Worm (Caenorhabditis elegans): Measurements from ENCODE around the gene 2L52.1.

2L52.1 gene

DNA sequence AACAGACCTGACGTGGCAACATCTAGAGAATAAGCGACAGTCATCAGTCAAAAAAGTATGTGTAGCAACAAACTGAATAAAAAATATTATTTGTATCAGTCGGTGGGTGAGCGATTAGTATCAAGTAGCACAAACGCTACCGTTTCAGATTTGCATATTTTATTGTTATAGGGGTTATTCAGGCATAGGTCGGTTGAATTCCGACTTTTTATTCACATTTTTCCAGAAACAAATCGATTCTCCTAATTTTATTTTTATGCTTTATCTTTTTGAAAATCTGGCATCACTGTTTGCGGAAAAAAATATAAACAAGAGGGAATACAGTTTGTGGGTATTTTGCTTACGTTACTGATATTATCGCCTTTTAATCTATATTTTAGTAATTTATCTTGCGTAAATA, 10.1 kb downstream of the 2L52.1 start, which contains the start of gene best-4:
TSS of gene best-4 (minus strand) at position 101 of the 400 bp plus-strand sequence.
- TF ChIP-seq C06A6.2 (GFP tag; conservative IDR thresholded peaks at IDR 0.05), result no peak
- TF ChIP-seq F22D6.2 (tag; optimal IDR thresholded peaks at IDR 0.05), result no peak
- TF ChIP-seq snpc-1.1 (tag; optimal IDR thresholded peaks at IDR 0.05; ENCODE audit: insufficient read depth), result no peak
- no peak for TF ChIP-seq F23B12.7 (tag; optimal IDR thresholded peaks at IDR 0.05; ENCODE audit: insufficient read depth)
- TF ChIP-seq efl-1 (GFP tag; optimal IDR thresholded peaks at IDR 0.05), result no peak
- TF ChIP-seq unc-62 (GFP tag; optimal IDR thresholded peaks at IDR 0.05), result no peak
- no peak for TF ChIP-seq T07F8.4 (tag; optimal IDR thresholded peaks at IDR 0.05)
- no peak for TF ChIP-seq mel-28 (tag; optimal IDR thresholded peaks at IDR 0.05; ENCODE audit: borderline replicate concordance)
- TF ChIP-seq Y53F4B.3 (GFP tag; IDR thresholded peaks at IDR 0.05), result no peak

DNA sequence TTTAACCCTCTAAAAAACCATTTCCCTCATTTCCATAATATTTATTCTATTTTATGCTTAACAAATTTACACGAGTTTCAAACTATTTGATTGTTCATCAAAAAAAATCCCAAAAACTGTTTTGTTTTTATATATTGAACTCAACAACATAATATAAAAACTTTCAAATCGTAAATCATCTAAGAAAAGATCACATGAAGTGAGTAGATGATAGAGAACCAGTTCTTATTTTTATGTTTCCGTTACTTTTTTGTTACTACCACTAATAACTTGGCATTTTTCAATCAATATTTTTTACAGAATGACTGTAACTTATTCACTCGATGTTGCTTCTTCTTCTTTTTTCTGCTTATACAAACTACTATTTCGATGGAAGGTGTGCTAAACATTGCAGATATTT, 11.0 kb downstream of the 2L52.1 start, which contains the start of gene best-3:
TSS of gene best-3 (plus strand) at position 301 of the 400 bp plus-strand sequence.
- TF ChIP-seq mel-28 (tag; optimal IDR thresholded peaks at IDR 0.05; ENCODE audit: borderline replicate concordance), result no peak
- TF ChIP-seq nhr-120 (GFP tag; IDR thresholded peaks at IDR 0.05), result no peak
- no peak for TF ChIP-seq nhr-80 (tag; optimal IDR thresholded peaks at IDR 0.05)
- TF ChIP-seq B0336.3 (GFP tag; IDR thresholded peaks at IDR 0.05), result no peak
- no peak for TF ChIP-seq K12H6.12 (tag; optimal IDR thresholded peaks at IDR 0.05)
- no peak for TF ChIP-seq lsy-27 (tag; optimal IDR thresholded peaks at IDR 0.05; ENCODE audit: borderline replicate concordance, insufficient read depth)
- no peak for TF ChIP-seq sptf-2 (GFP tag; optimal IDR thresholded peaks at IDR 0.05)
- TF ChIP-seq hlh-26 (GFP tag; conservative IDR thresholded peaks at IDR 0.05), result no peak
- TF ChIP-seq sea-2 (GFP tag; IDR thresholded peaks at IDR 0.05), result no peak
- no peak for TF ChIP-seq ztf-25 (GFP tag; IDR thresholded peaks at IDR 0.05)
- no peak for TF ChIP-seq madf-8 (GFP tag; conservative IDR thresholded peaks at IDR 0.05)

DNA sequence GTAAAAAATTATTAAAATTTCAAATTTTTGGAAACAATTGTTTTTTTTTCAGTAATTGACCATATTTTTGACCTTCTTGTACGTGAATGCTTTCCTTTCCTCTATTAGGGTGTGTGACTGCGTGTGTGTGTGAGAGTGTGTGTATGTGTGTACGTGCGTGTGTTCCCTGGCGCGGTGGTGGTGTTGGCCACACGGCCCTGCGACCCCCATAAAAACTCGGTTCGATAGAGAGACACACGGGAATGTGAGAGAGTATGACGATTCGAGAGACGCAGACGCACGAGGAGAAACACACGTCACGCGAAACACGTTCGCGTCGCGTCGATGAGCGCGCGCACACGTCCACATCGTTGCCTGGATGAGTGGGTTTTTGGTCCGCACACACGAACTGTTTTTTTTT, 17.1 kb downstream of the 2L52.1 start:
- TF ChIP-seq ztf-26 (tag; optimal IDR thresholded peaks at IDR 0.05) (peak; percentile 50), F10E7.11 (tag; optimal IDR thresholded peaks at IDR 0.05) (no peak), lag-1 (GFP tag; IDR thresholded peaks at IDR 0.05) (no peak), chd-7 (tag; optimal IDR thresholded peaks at IDR 0.05) (peak; percentile 12), hsf-1 (GFP tag; IDR thresholded peaks at IDR 0.05) (no peak), athp-1 (tag; optimal IDR thresholded peaks at IDR 0.05) (no peak), hmg-1.2 (GFP tag; IDR thresholded peaks at IDR 0.05) (peak; percentile 96), C17E4.6 (GFP tag; IDR thresholded peaks at IDR 0.05) (no peak), let-607 (tag; optimal IDR thresholded peaks at IDR 0.05) (peak; percentile 89 to 93), ZK185.1 (tag; optimal IDR thresholded peaks at IDR 0.05; ENCODE audit: poor library complexity, severe bottlenecking) (peak; percentile 28), rcor-1 (GFP tag; IDR thresholded peaks at IDR 0.05) (0 out of 2 replicates have a peak, but pooled peaks have one; percentile 20), C06A6.2 (GFP tag; conservative IDR thresholded peaks at IDR 0.05) (0 out of 2 replicates have a peak, but pooled peaks have one; percentile 36), ztf-3 (GFP tag; optimal IDR thresholded peaks at IDR 0.05) (peak; percentile 16), nhr-90 (tag; optimal IDR thresholded peaks at IDR 0.05) (peak; percentile 14), lsy-27 (tag; optimal IDR thresholded peaks at IDR 0.05; ENCODE audit: borderline replicate concordance, insufficient read depth) (no peak), ceh-100 (GFP tag; IDR thresholded peaks at IDR 0.05) (no peak), dpl-1 (GFP tag; optimal IDR thresholded peaks at IDR 0.05) (no peak), ztf-18 (tag; optimal IDR thresholded peaks at IDR 0.05) (peak; percentile 82), Y79H2A.3 (GFP tag; conservative IDR thresholded peaks at IDR 0.05) (no peak), hrde-1 (tag; optimal IDR thresholded peaks at IDR 0.05; ENCODE audit: borderline replicate concordance) (no peak), madf-8 (GFP tag; conservative IDR thresholded peaks at IDR 0.05) (no peak), mcd-1 (GFP tag; IDR thresholded peaks at IDR 0.05) (peak; percentile 67), snpc-1.3 (tag; optimal IDR thresholded peaks at IDR 0.05; ENCODE audit: insufficient read depth) (no peak), F39B2.1 (GFP tag; IDR thresholded peaks at IDR 0.05) (no peak), gei-17 (GFP tag; optimal IDR thresholded peaks at IDR 0.05) (no peak), pbrm-1 (GFP tag; IDR thresholded peaks at IDR 0.05) (peak; percentile 42; the same call in 1 of the 2 replicates), repo-1 (tag; optimal IDR thresholded peaks at IDR 0.05) (peak; percentile 44), lin-35 (GFP tag; optimal IDR thresholded peaks at IDR 0.05) (peak in 1 of 3 experiments; percentile 41)

Measured in whole organism, young adult.